Worm (Caenorhabditis elegans) whole organism, midembryonic: Measurements from ENCODE around the gene VZK822L.2.

Experiments
- cog-1 ChIP-seq: sonication (generic microtip); optimal IDR thresholded peaks from 2 replicates; lab custom pipeline; 2016; ENCODE audit warnings: missing genetic modification characterization, missing compliant biosample characterization
- flt-1 ChIP-seq: fragments of 200-800 bp; sonication (Bioruptor generic); IDR thresholded peaks from 2 replicates; pipeline ENCODE4 v1.3.6; 2022; ENCODE audit warnings: missing genetic modification characterization, missing compliant biosample characterization
- klf-2 ChIP-seq: fragments of 200-800 bp; sonication (Bioruptor generic); conservative IDR thresholded peaks from 2 replicates; pipeline ENCODE4 v1.3.6; 2022; ENCODE audit warnings: missing genetic modification reagents, missing genetic modification characterization, missing compliant biosample characterization
- ref-1 ChIP-seq: fragments of 200-800 bp; sonication (Bioruptor generic); conservative IDR thresholded peaks from 2 replicates; pipeline ENCODE4 v1.3.6; 2022; ENCODE audit warnings: missing genetic modification reagents, missing genetic modification characterization, missing compliant biosample characterization
- tab-1 ChIP-seq: fragments of 200-800 bp; sonication (Bioruptor generic); IDR thresholded peaks from 2 replicates; pipeline ENCODE4 v1.3.6; 2022; ENCODE audit warnings: missing genetic modification characterization, missing compliant biosample characterization

DNA sequence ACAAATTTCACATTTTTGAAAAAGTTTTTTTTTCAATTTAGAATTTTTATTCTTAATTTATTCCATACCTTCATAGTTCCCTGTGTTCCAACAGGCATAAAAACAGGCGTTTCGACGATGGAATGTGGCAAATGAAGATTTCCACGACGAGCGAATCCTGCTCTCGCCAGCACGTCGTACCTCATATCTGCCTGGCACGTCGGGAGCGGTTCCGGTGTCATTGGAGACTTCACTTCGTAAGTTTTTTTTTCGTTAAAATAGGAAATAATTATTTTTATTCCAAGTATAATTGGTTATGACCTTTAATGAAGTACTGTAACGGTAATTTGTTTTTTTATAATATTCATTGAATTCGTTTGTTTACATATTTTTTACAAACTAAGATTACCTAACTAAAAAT is 47.8 kb downstream of the VZK822L.2 start, which contains the start of gene tgt-1:
- TF ChIP-seq cog-1 (tag; lab: Kevin White, UChicago), result no peak
- no peak for TF ChIP-seq ref-1 (GFP tag; lab: Robert Waterston, UW)
- TF ChIP-seq klf-2 (GFP tag; lab: Robert Waterston, UW), result no peak
- TF ChIP-seq tab-1 (GFP tag; lab: Robert Waterston, UW), result no peak
- no peak for TF ChIP-seq flt-1 (GFP tag; lab: Robert Waterston, UW)
